Worm (Caenorhabditis elegans) whole organism, young adult: ENCODE results near the gene F20D1.3.

Experiments
- F57A8.1 ChIP-seq: fragments of 200-800 bp; sonication (Bioruptor generic); optimal IDR thresholded peaks from 2 replicates; lab custom pipeline; 2018; ENCODE audit warnings: mild to moderate bottlenecking, missing genetic modification characterization, moderate library complexity, missing compliant biosample characterization
- Y79H2A.3 ChIP-seq: fragments of 200-800 bp; sonication (Bioruptor generic); conservative IDR thresholded peaks from 2 replicates; pipeline ENCODE4 v1.3.6; 2022; ENCODE audit warnings: missing genetic modification reagents, missing genetic modification characterization, missing compliant biosample characterization
- ama-1 ChIP-seq, 3 experiments: fragments of 150-350 bp in 1 of 3; sonication (generic microtip) in 2 of 3; optimal IDR thresholded peaks; 2 replicates each; lab custom pipeline; 2014 to 2018; ENCODE audit warnings: missing biosample characterization in 2 of 3, missing genetic modification characterization in 2 of 3, missing genetic modification reagents in 2 of 3
- attf-5 ChIP-seq: fragments of 200-800 bp; sonication (Bioruptor generic); optimal IDR thresholded peaks from 2 replicates; lab custom pipeline; 2018; ENCODE audit warnings: mild to moderate bottlenecking, missing genetic modification characterization, missing compliant biosample characterization
- ccch-3 ChIP-seq: fragments of 200-800 bp; sonication (Bioruptor generic); optimal IDR thresholded peaks from 2 replicates; lab custom pipeline; 2018; ENCODE audit warnings: mild to moderate bottlenecking, missing genetic modification characterization, missing compliant biosample characterization
- dpl-1 ChIP-seq: fragments of 150-350 bp; optimal IDR thresholded peaks from 2 replicates; lab custom pipeline; 2014; ENCODE audit warnings: missing biosample characterization, missing genetic modification reagents, missing genetic modification characterization
- efl-1 ChIP-seq: fragments of 150-350 bp; optimal IDR thresholded peaks from 2 replicates; lab custom pipeline; 2014; ENCODE audit warnings: missing biosample characterization, missing genetic modification reagents, missing genetic modification characterization
- nfya-1 ChIP-seq: sonication (generic microtip); optimal IDR thresholded peaks from 2 replicates; lab custom pipeline; 2017; ENCODE audit warnings: antibody characterized with exemption, missing compliant biosample characterization, missing genetic modification characterization, borderline replicate concordance; ENCODE audit not compliant: insufficient read depth
- nhr-179 ChIP-seq: sonication (generic microtip); optimal IDR thresholded peaks from 2 replicates; lab custom pipeline; 2016; ENCODE audit warnings: mild to moderate bottlenecking, missing genetic modification characterization, missing compliant biosample characterization
- nhr-90 ChIP-seq: sonication (generic microtip); optimal IDR thresholded peaks from 2 replicates; lab custom pipeline; 2016; ENCODE audit warnings: missing genotype, mild to moderate bottlenecking, missing genetic modification characterization, missing compliant biosample characterization
- rcor-1 ChIP-seq: fragments of 200-800 bp; sonication (Bioruptor generic); IDR thresholded peaks from 2 replicates; pipeline ENCODE4 v1.3.6; 2022; ENCODE audit warnings: missing genetic modification reagents, missing genetic modification characterization, missing compliant biosample characterization
- unc-62 ChIP-seq: fragments of 150-350 bp; optimal IDR thresholded peaks from 2 replicates; lab custom pipeline; 2014; ENCODE audit warnings: missing biosample characterization, missing genetic modification reagents, missing genetic modification characterization

DNA sequence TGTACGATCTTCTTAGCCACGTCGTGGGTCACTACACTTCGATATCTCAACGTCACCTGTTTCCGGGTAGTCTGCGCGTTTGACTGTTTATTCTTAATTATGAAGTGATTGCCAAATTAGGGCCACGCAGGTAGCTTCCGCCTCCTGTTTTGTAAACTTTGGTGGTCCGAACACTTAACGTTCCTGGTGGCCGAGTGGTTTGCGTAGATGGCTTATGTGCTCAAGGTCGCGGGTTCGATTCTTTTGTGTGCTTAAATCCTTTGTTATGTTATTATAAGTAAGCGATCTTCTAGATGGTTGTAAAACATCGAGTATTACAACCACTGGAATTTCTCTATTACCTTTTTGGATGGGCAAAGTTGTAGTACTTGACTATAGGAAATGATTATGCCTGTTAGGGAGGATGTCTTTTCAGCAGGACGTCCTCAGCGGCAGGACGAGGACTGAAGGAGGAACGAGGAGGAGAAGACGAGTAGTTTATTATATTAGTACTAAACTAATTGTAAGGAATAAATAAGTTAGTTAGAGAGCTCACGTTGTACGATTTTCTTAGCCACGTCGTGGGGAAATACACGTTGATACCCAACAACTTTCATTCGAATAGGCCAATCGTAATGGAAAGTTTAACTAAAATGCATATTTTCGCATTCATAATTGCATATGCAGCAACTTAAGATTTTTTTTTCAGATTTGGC is 1.1 kb downstream of the F20D1.3 start:
- TF ChIP-seq ama-1 (optimal IDR thresholded peaks at IDR 0.05; lab: Kevin White, UChicago) (no peak), ama-1 (GFP tag; optimal IDR thresholded peaks at IDR 0.05; lab: Kevin White, UChicago) (no peak), nhr-179 (no peak), rcor-1 (GFP tag; lab: Robert Waterston, UW) (no peak), efl-1 (GFP tag; lab: Kevin White, UChicago) (no peak), nfya-1 (tag; lab: Kevin White, UChicago) (no peak), Y79H2A.3 (no peak), dpl-1 (GFP tag; lab: Kevin White, UChicago) (no peak), nhr-90 (tag; lab: Kevin White, UChicago) (no peak), unc-62 (GFP tag; lab: Kevin White, UChicago) (no peak), ccch-3 (no peak), F57A8.1 (GFP tag; lab: Kevin White, UChicago) (no peak), attf-5 (GFP tag; lab: Kevin White, UChicago) (no peak)
